Worm (Caenorhabditis elegans) whole organism, L3 larva: ENCODE measurements around the gene trm-1.
"Not testable (repeated sequence)": the region's sequence is repeated elsewhere in the genome, so short reads cannot be mapped to it uniquely, and the experiment has no call there.

Experiments
- R02D3.7 ChIP-seq: fragments of 150-350 bp; optimal IDR thresholded peaks from 2 replicates; lab custom pipeline; 2014; ENCODE audit warnings: missing biosample characterization, missing genetic modification characterization
- ZK546.5 ChIP-seq: sonication (generic microtip); optimal IDR thresholded peaks from 2 replicates; lab custom pipeline; 2017; ENCODE audit warnings: missing biosample characterization, missing genetic modification characterization
- aly-2 ChIP-seq: fragments of 150-350 bp; optimal IDR thresholded peaks from 2 replicates; lab custom pipeline; 2014; ENCODE audit warnings: missing biosample characterization, missing genetic modification characterization
- ama-1 ChIP-seq: fragments of 150-350 bp; optimal IDR thresholded peaks from 2 replicates; lab custom pipeline; 2018
- ceh-16 ChIP-seq: sonication (generic microtip); optimal IDR thresholded peaks from 2 replicates; lab custom pipeline; 2017; ENCODE audit warnings: missing biosample characterization, missing genetic modification characterization
- ceh-28 ChIP-seq: fragments of 150-350 bp; optimal IDR thresholded peaks from 2 replicates; lab custom pipeline; 2014; ENCODE audit warnings: missing biosample characterization, missing genetic modification reagents, missing genetic modification characterization
- ceh-82 ChIP-seq: fragments of 150-350 bp; optimal IDR thresholded peaks from 2 replicates; lab custom pipeline; 2014; ENCODE audit warnings: missing biosample characterization, missing genetic modification characterization
- ceh-9 ChIP-seq: sonication (generic microtip); optimal IDR thresholded peaks from 2 replicates; lab custom pipeline; 2018; ENCODE audit warnings: missing biosample characterization, missing genetic modification characterization
- daf-12 ChIP-seq: fragments of 150-350 bp; optimal IDR thresholded peaks from 2 replicates; lab custom pipeline; 2014; ENCODE audit warnings: missing biosample characterization, missing genetic modification reagents, missing genetic modification characterization
- egl-27 ChIP-seq: sonication (generic microtip); optimal IDR thresholded peaks from 4 replicates; lab custom pipeline; 2017; ENCODE audit warnings: missing biosample characterization, missing genetic modification reagents, missing genetic modification characterization
- egl-5 ChIP-seq: fragments of 150-350 bp; optimal IDR thresholded peaks from 2 replicates; lab custom pipeline; 2017; ENCODE audit warnings: missing biosample characterization, missing genetic modification reagents, missing genetic modification characterization, inconsistent platforms
- elt-1 ChIP-seq: fragments of 150-350 bp; optimal IDR thresholded peaks from 2 replicates; lab custom pipeline; 2014; ENCODE audit warnings: missing biosample characterization, missing genetic modification characterization
- elt-2 ChIP-seq: sonication (generic microtip); optimal IDR thresholded peaks from 2 replicates; lab custom pipeline; 2016; ENCODE audit warnings: missing genetic modification reagents, mild to moderate bottlenecking, missing genetic modification characterization, missing compliant biosample characterization
- elt-3 ChIP-seq, 3 experiments: fragments of 150-350 bp in 1 of 3; sonication (generic microtip) in 2 of 3; optimal IDR thresholded peaks; 2 replicates in 2 of 3; 4 replicates in 1 of 3; lab custom pipeline; 2014 to 2017; ENCODE audit warnings: missing biosample characterization in 3 of 3, missing genetic modification characterization in 3 of 3
- eor-1 ChIP-seq, 2 experiments: fragments of 150-350 bp; optimal IDR thresholded peaks; 2 replicates each; lab custom pipeline; 2014 to 2018; ENCODE audit warnings: missing biosample characterization in 2 of 2, missing genetic modification characterization in 2 of 2
- fkh-10 ChIP-seq: sonication (generic microtip); optimal IDR thresholded peaks from 2 replicates; lab custom pipeline; 2017; ENCODE audit warnings: missing biosample characterization, missing genetic modification reagents, missing genetic modification characterization
- fkh-2 ChIP-seq: fragments of 150-350 bp; optimal IDR thresholded peaks from 2 replicates; lab custom pipeline; 2014; ENCODE audit warnings: missing biosample characterization, missing genetic modification reagents, missing genetic modification characterization
- fos-1 ChIP-seq: fragments of 150-350 bp; optimal IDR thresholded peaks from 2 replicates; lab custom pipeline; 2014; ENCODE audit warnings: missing biosample characterization, missing genetic modification characterization
- hmg-11 ChIP-seq: sonication (generic microtip); optimal IDR thresholded peaks from 2 replicates; lab custom pipeline; 2016; ENCODE audit warnings: missing genetic modification characterization, missing compliant biosample characterization
- jun-1 ChIP-seq: fragments of 150-350 bp; optimal IDR thresholded peaks from 2 replicates; lab custom pipeline; 2014; ENCODE audit warnings: missing biosample characterization, missing genetic modification reagents, missing genetic modification characterization
- lin-15B ChIP-seq: fragments of 150-350 bp; optimal IDR thresholded peaks from 2 replicates; lab custom pipeline; 2014; ENCODE audit warnings: missing biosample characterization, missing genetic modification characterization
- lin-39 ChIP-seq: fragments of 150-350 bp; optimal IDR thresholded peaks from 2 replicates; lab custom pipeline; 2018; ENCODE audit warnings: missing biosample characterization, missing genetic modification reagents, missing genetic modification characterization
- lsy-12 ChIP-seq: sonication (generic microtip); optimal IDR thresholded peaks from 2 replicates; lab custom pipeline; 2016; ENCODE audit warnings: mild to moderate bottlenecking, missing genetic modification characterization, missing compliant biosample characterization
- mdl-1 ChIP-seq: fragments of 150-350 bp; optimal IDR thresholded peaks from 2 replicates; lab custom pipeline; 2014; ENCODE audit warnings: missing biosample characterization, missing genetic modification characterization
- mml-1 ChIP-seq: fragments of 150-350 bp; sonication (generic microtip); optimal IDR thresholded peaks from 3 replicates; lab custom pipeline; 2014; ENCODE audit warnings: missing biosample characterization, missing genetic modification characterization
- nfya-1 ChIP-seq: sonication (generic microtip); optimal IDR thresholded peaks from 2 replicates; lab custom pipeline; 2017; ENCODE audit warnings: missing genetic modification characterization, mild to moderate bottlenecking, missing compliant biosample characterization, antibody characterized with exemption, moderate library complexity; ENCODE audit not compliant: insufficient read depth
- nhr-11 ChIP-seq: fragments of 150-350 bp; optimal IDR thresholded peaks from 2 replicates; lab custom pipeline; 2014; ENCODE audit warnings: missing biosample characterization, missing genetic modification characterization
- nhr-12 ChIP-seq: fragments of 150-350 bp; optimal IDR thresholded peaks from 2 replicates; lab custom pipeline; 2014; ENCODE audit warnings: missing biosample characterization, missing genetic modification characterization
- nhr-23 ChIP-seq: fragments of 150-350 bp; optimal IDR thresholded peaks from 2 replicates; lab custom pipeline; 2014; ENCODE audit warnings: missing biosample characterization, missing genetic modification reagents, missing genetic modification characterization
- nhr-237 ChIP-seq: fragments of 150-350 bp; optimal IDR thresholded peaks from 2 replicates; lab custom pipeline; 2014; ENCODE audit warnings: missing biosample characterization, missing genetic modification characterization
- nhr-25 ChIP-seq: sonication (generic microtip); optimal IDR thresholded peaks from 2 replicates; lab custom pipeline; 2017; ENCODE audit warnings: missing biosample characterization, missing genetic modification characterization
- nhr-28 ChIP-seq: fragments of 150-350 bp; optimal IDR thresholded peaks from 2 replicates; lab custom pipeline; 2014; ENCODE audit warnings: missing biosample characterization, missing genetic modification characterization
- nhr-43 ChIP-seq: sonication (generic microtip); optimal IDR thresholded peaks from 2 replicates; lab custom pipeline; 2016; ENCODE audit warnings: mild to moderate bottlenecking, missing genetic modification characterization, missing compliant biosample characterization; ENCODE audit not compliant: poor library complexity, severe bottlenecking
- nhr-67 ChIP-seq: fragments of 150-350 bp; optimal IDR thresholded peaks from 2 replicates; lab custom pipeline; 2014; ENCODE audit warnings: missing biosample characterization, missing genetic modification characterization
- nhr-76 ChIP-seq: fragments of 150-350 bp; sonication (generic microtip); optimal IDR thresholded peaks from 5 replicates; lab custom pipeline; 2014; ENCODE audit warnings: missing biosample characterization, missing genetic modification characterization
- nhr-77 ChIP-seq: fragments of 150-350 bp; optimal IDR thresholded peaks from 2 replicates; lab custom pipeline; 2014; ENCODE audit warnings: missing biosample characterization, missing genetic modification characterization
- pha-4 ChIP-seq: fragments of 150-350 bp; optimal IDR thresholded peaks from 2 replicates; lab custom pipeline; 2014; ENCODE audit warnings: missing biosample characterization, missing genetic modification reagents, missing genetic modification characterization
- pqm-1 ChIP-seq: fragments of 150-350 bp; optimal IDR thresholded peaks from 2 replicates; lab custom pipeline; 2017; ENCODE audit warnings: missing biosample characterization, missing genetic modification characterization, inconsistent platforms
- sea-2 ChIP-seq: fragments of 150-350 bp; sonication (generic microtip); optimal IDR thresholded peaks from 4 replicates; lab custom pipeline; 2014; ENCODE audit warnings: missing biosample characterization, missing genetic modification reagents, missing genetic modification characterization
- skn-1 ChIP-seq: fragments of 150-350 bp; optimal IDR thresholded peaks from 2 replicates; lab custom pipeline; 2014; ENCODE audit warnings: missing biosample characterization, missing genetic modification characterization
- snpc-4 ChIP-seq: fragments of 150-350 bp; optimal IDR thresholded peaks from 2 replicates; lab custom pipeline; 2014; ENCODE audit warnings: missing biosample characterization, missing genetic modification characterization
- tbx-2 ChIP-seq: sonication (generic microtip); optimal IDR thresholded peaks from 2 replicates; lab custom pipeline; 2016; ENCODE audit warnings: mild to moderate bottlenecking, missing genetic modification characterization, missing compliant biosample characterization
- unc-39 ChIP-seq: sonication (generic microtip); optimal IDR thresholded peaks from 4 replicates; lab custom pipeline; 2017; ENCODE audit warnings: missing biosample characterization, missing genetic modification characterization
- unc-62 ChIP-seq: fragments of 150-350 bp; sonication (generic microtip); optimal IDR thresholded peaks from 4 replicates; lab custom pipeline; 2014; ENCODE audit warnings: missing biosample characterization, missing genetic modification reagents, missing genetic modification characterization
- zag-1 ChIP-seq: fragments of 150-350 bp; optimal IDR thresholded peaks from 2 replicates; lab custom pipeline; 2014; ENCODE audit warnings: missing biosample characterization, missing genetic modification characterization
- ztf-11 ChIP-seq: fragments of 150-350 bp; optimal IDR thresholded peaks from 2 replicates; lab custom pipeline; 2014; ENCODE audit warnings: missing biosample characterization, missing genetic modification characterization
- ztf-4 ChIP-seq: fragments of 150-350 bp; optimal IDR thresholded peaks from 2 replicates; lab custom pipeline; 2014; ENCODE audit warnings: missing biosample characterization, missing genetic modification characterization

Gene trm-1

ce11 chrV:14210743-14211142 lies 25.3 kb upstream of the trm-1 start, which contains the start of gene str-230:
Gene str-230, minus strand, starts transcription at chrV:14210843.
- TF ChIP-seq tbx-2 (tag; lab: Kevin White, UChicago) (no peak), mdl-1 (tag; lab: Kevin White, UChicago) (no peak), fkh-10 (GFP tag; lab: Kevin White, UChicago) (no peak), ztf-11 (tag; lab: Kevin White, UChicago) (no peak)

ce11 chrV:14205214-14205613 lies 19.8 kb upstream of the trm-1 start, which contains the start of gene T16A9.3:
Gene T16A9.3, plus strand, starts transcription at chrV:14205514.
- TF ChIP-seq ceh-16, fos-1, nhr-67 (tag; lab: Kevin White, UChicago): not testable (repeated sequence)

- TF ChIP-seq nhr-11 (tag; lab: Kevin White, UChicago) (peak; percentile 91), ceh-28 (tag; lab: Kevin White, UChicago) (peak; percentile 87), ZK546.5 (no peak), nhr-28 (tag; lab: Kevin White, UChicago) (no peak), fkh-2 (peak; percentile 76), sea-2 (GFP tag; lab: Kevin White, UChicago) (peak; percentile 83), eor-1 (tag; optimal IDR thresholded peaks at IDR 0.05; lab: Kevin White, UChicago) (peak in 1 of 2 experiments; percentile 27), elt-2 (peak; percentile 85), mdl-1 (tag; lab: Kevin White, UChicago) (peak; percentile 58), pqm-1 (tag; lab: Kevin White, UChicago) (peak; percentile 81), ztf-11 (tag; lab: Kevin White, UChicago) (no peak), nhr-77 (tag; lab: Kevin White, UChicago) (no peak), fkh-10 (GFP tag; lab: Kevin White, UChicago) (peak; percentile 11), elt-1 (peak; percentile 40), nhr-25 (tag; lab: Kevin White, UChicago) (peak; percentile 91), ama-1 (lab: Kevin White, UChicago) (no peak), nhr-67 (tag; lab: Kevin White, UChicago) (no peak), ztf-4 (tag; lab: Kevin White, UChicago) (peak; percentile 17), ceh-82 (tag; lab: Kevin White, UChicago) (peak; percentile 49), nhr-43 (tag; lab: Kevin White, UChicago) (peak; percentile 78), unc-62 (GFP tag; lab: Kevin White, UChicago) (peak; percentile 92), nhr-76 (no peak), nhr-12 (no peak), nfya-1 (tag; lab: Kevin White, UChicago) (peak; percentile 93), unc-39 (tag; lab: Kevin White, UChicago) (no peak), mml-1 (no peak), zag-1 (no peak), fos-1 (tag; lab: Kevin White, UChicago) (no peak), skn-1 (tag; lab: Kevin White, UChicago) (peak; percentile 92), lin-39 (peak; percentile 95), jun-1 (tag; lab: Kevin White, UChicago) (peak; percentile 93), nhr-237 (tag; lab: Kevin White, UChicago) (no peak), nhr-23 (tag; lab: Kevin White, UChicago) (peak; percentile 82), snpc-4 (peak; percentile 67), elt-3 (tag; optimal IDR thresholded peaks at IDR 0.05; lab: Kevin White, UChicago) (peak in 2 of 3 experiments; percentile 81 to 84), lin-15B (peak; percentile 83), pha-4 (tag; lab: Kevin White, UChicago) (peak; percentile 96), egl-5 (tag; lab: Kevin White, UChicago) (peak; percentile 87), aly-2 (no peak), R02D3.7 (peak; percentile 79), lsy-12 (tag; lab: Kevin White, UChicago) (peak; percentile 85), ceh-9 (tag; lab: Kevin White, UChicago) (no peak), egl-27 (tag; lab: Kevin White, UChicago) (peak; percentile 11), ceh-16 (tag; lab: Kevin White, UChicago) (no peak), daf-12 (tag; lab: Kevin White, UChicago) (no peak), hmg-11 (tag; lab: Kevin White, UChicago) (peak; percentile 83), tbx-2 (tag; lab: Kevin White, UChicago) (peak; percentile 67)
Measured at ce11 chrV:14200086-14200485, 14.7 kb upstream of the trm-1 start.
